Fruit fly (Drosophila melanogaster): ENCODE measurements around the gene CG8664.

CG8664 gene

DNA sequence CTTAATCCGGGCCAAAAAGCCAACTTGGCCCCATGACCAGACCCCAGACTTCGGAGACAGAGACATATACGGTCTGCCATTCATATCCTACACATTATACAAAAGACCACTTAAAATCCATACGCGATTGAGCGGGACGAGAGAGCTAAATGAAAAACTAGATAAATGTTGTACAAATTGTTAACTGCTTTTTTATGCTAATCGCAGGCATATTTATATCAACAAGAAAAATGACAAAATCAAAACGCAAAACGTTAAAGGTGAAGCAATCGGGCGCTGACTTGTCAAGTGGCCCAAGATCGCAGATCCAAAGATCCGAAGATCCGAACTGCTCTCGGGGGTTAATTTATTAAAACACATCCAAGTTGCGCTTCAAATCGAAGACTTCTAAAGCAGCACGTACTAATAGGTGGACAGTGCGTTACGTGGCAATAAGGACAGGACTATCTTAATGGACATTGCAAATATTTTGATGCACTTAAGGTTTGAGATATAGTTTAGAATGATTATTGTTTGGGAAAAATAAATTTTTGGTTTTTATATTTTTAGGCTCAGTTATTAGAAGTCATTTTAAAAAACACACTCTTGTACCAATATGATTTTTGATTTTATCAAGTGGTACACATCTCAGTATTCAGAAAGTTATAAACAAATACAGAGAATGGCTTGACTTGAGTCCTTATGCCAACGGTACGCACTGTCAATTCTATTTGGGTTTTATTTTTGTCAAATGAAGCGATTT lies 47.6 kb upstream of the CG8664 start (continued):
- peak; percentile 62 for TF ChIP-seq CG9932 (GFP tag; IDR thresholded peaks at IDR 0.05)
- TF ChIP-seq dmrt11E (tag; optimal IDR thresholded peaks at IDR 0.05): peak; percentile 11
- TF ChIP-seq Fer3 (tag; optimal IDR thresholded peaks at IDR 0.05): peak; percentile 48
- peak; percentile 33; the same call in 1 of the 2 replicates for TF ChIP-seq E2f1 (GFP tag; IDR thresholded peaks at IDR 0.05)
- TF ChIP-seq h (optimal IDR thresholded peaks at IDR 0.05): no peak
- peak; percentile 45 for TF ChIP-seq CG1233 (GFP tag; optimal IDR thresholded peaks at IDR 0.05)
- TF ChIP-seq CG10209 (GFP tag; optimal IDR thresholded peaks at IDR 0.05): peak; percentile 61
- TF ChIP-seq aop (GFP tag; IDR thresholded peaks at IDR 0.05): no peak
- peak; percentile 29 for TF ChIP-seq CG14710 (tag; optimal IDR thresholded peaks at IDR 0.05)
- peak; percentile 49 for TF ChIP-seq CG2712 (tag; optimal IDR thresholded peaks at IDR 0.05)
- peak; percentile 71 for TF ChIP-seq CoRest (tag; optimal IDR thresholded peaks at IDR 0.05)
- no peak for TF ChIP-seq Dll (GFP tag; IDR thresholded peaks at IDR 0.05; ENCODE audit: partially characterized antibody)
- no peak for TF ChIP-seq jumu (GFP tag; optimal IDR thresholded peaks at IDR 0.05)
- peak; percentile 22; the same call in 1 of the 3 replicates for TF ChIP-seq CG11093 (GFP tag; IDR thresholded peaks at IDR 0.05)
- TF ChIP-seq CG13296 (GFP tag; optimal IDR thresholded peaks at IDR 0.05): peak; percentile 60
- TF ChIP-seq CG10274 (GFP tag; optimal IDR thresholded peaks at IDR 0.05): no peak
- peak; percentile 82 for TF ChIP-seq CG2678 (tag; optimal IDR thresholded peaks at IDR 0.05)
- peak; percentile 36 for TF ChIP-seq CG6854 (GFP tag; optimal IDR thresholded peaks at IDR 0.05)
- peak; percentile 35 for TF ChIP-seq D19B (GFP tag; optimal IDR thresholded peaks at IDR 0.05)
- peak; percentile 6 for TF ChIP-seq CG4820 (GFP tag; optimal IDR thresholded peaks at IDR 0.05)
- TF ChIP-seq CG17829 (tag; optimal IDR thresholded peaks at IDR 0.05): peak; percentile 4
- TF ChIP-seq CG13123 (GFP tag; optimal IDR thresholded peaks at IDR 0.05): no peak
- TF ChIP-seq CG17359 (tag; optimal IDR thresholded peaks at IDR 0.05): peak; percentile 13
- TF ChIP-seq sob (GFP tag; IDR thresholded peaks at IDR 0.05): no peak
- TF ChIP-seq Rx (GFP tag; IDR thresholded peaks at IDR 0.05): no peak
- peak; percentile 44 for TF ChIP-seq nmo (GFP tag; optimal IDR thresholded peaks at IDR 0.05)
- TF ChIP-seq Scr (GFP tag; IDR thresholded peaks at IDR 0.05; ENCODE audit: partially characterized antibody): no peak
- TF ChIP-seq CG14441 (GFP tag; IDR thresholded peaks at IDR 0.05): peak; percentile 35; the same call in 1 of the 2 replicates
- peak; percentile 53 for TF ChIP-seq Hmr (GFP tag; optimal IDR thresholded peaks at IDR 0.05)
- peak; percentile 49 for TF ChIP-seq CG7556 (GFP tag; optimal IDR thresholded peaks at IDR 0.05)
- peak; percentile 81 for TF ChIP-seq Med (GFP tag)
- TF ChIP-seq CG10267 (tag; optimal IDR thresholded peaks at IDR 0.05): peak; percentile 35
- TF ChIP-seq lmd (GFP tag; IDR thresholded peaks at IDR 0.05): peak; percentile 66
- TF ChIP-seq jing (GFP tag; optimal IDR thresholded peaks at IDR 0.05): no peak
- peak; percentile 33 for TF ChIP-seq sug (tag; optimal IDR thresholded peaks at IDR 0.05)
- TF ChIP-seq CG13894 (tag; optimal IDR thresholded peaks at IDR 0.05): peak; percentile 53
- peak; percentile 76 for TF ChIP-seq CG15269 (tag; optimal IDR thresholded peaks at IDR 0.05)
- TF ChIP-seq CG17361 (GFP tag; IDR thresholded peaks at IDR 0.05): peak; percentile 71
- TF ChIP-seq gsb (GFP tag; IDR thresholded peaks at IDR 0.05): peak; percentile 45; the same call in 1 of the 2 replicates
- TF ChIP-seq HHEX (GFP tag; optimal IDR thresholded peaks at IDR 0.05): peak; percentile 35
- peak; percentile 14 for TF ChIP-seq fd96Cb (tag; optimal IDR thresholded peaks at IDR 0.05)
- TF ChIP-seq Dip3 (GFP tag; optimal IDR thresholded peaks at IDR 0.05): peak; percentile 20
- TF ChIP-seq CG8924 (tag; optimal IDR thresholded peaks at IDR 0.05): peak; percentile 58
- peak; percentile 42 for TF ChIP-seq bcd (GFP tag; optimal IDR thresholded peaks at IDR 0.05)
- TF ChIP-seq CG5245 (GFP tag; optimal IDR thresholded peaks at IDR 0.05): no peak
